Fruit fly (Drosophila melanogaster): ENCODE data around the gene Naa60.

Gene Naa60

dm6 chr3L:9744060-9744549 lies 17.4 kb downstream of the Naa60 start (continued):
- TF ChIP-seq klu (GFP tag; IDR thresholded peaks at IDR 0.05) (peak; percentile 55; the same call in 1 of the 2 replicates), Nf-YA (GFP tag; IDR thresholded peaks at IDR 0.05) (peak; percentile 77), CG1233 (GFP tag; optimal IDR thresholded peaks at IDR 0.05) (peak; percentile 72), CG16863 (GFP tag; optimal IDR thresholded peaks at IDR 0.05) (peak; percentile 51), CG33557 (GFP tag; optimal IDR thresholded peaks at IDR 0.05) (peak; percentile 72), Opbp (GFP tag; IDR thresholded peaks at IDR 0.05; ENCODE audit: partially characterized antibody) (no peak), CG1529 (GFP tag; optimal IDR thresholded peaks at IDR 0.05) (peak; percentile 76), CG6765 (GFP tag; optimal IDR thresholded peaks at IDR 0.05) (peak; percentile 1), Antp (GFP tag; optimal IDR thresholded peaks at IDR 0.05) (peak; percentile 80), Doc2 (GFP tag; IDR thresholded peaks at IDR 0.05) (peak; percentile 11; the same call in 1 of the 2 replicates), Spps (tag; optimal IDR thresholded peaks at IDR 0.05) (peak; percentile 70), nom (GFP tag; optimal IDR thresholded peaks at IDR 0.05) (peak; percentile 94), so (GFP tag; IDR thresholded peaks at IDR 0.05) (peak; percentile 79; the same call in 1 of the 3 replicates), Max (GFP tag; optimal IDR thresholded peaks at IDR 0.05) (peak; percentile 93), CG9215 (GFP tag; IDR thresholded peaks at IDR 0.05) (peak; percentile 74), CG15011 (GFP tag; optimal IDR thresholded peaks at IDR 0.05) (peak; percentile 66), ac (GFP tag; optimal IDR thresholded peaks at IDR 0.05) (peak; percentile 34), ro (GFP tag; IDR thresholded peaks at IDR 0.05) (peak; percentile 82), CG14860 (GFP tag; IDR thresholded peaks at IDR 0.05; ENCODE audit: partially characterized antibody) (no peak), CTCF (GFP tag; optimal IDR thresholded peaks at IDR 0.05) (peak; percentile 64), insv (GFP tag; optimal IDR thresholded peaks at IDR 0.05) (no peak), ftz-f1 (GFP tag; optimal IDR thresholded peaks at IDR 0.05) (no peak), cad (GFP tag; optimal IDR thresholded peaks at IDR 0.05) (no peak), E2f2 (GFP tag; IDR thresholded peaks at IDR 0.05) (peak; percentile 68), CG4820 (GFP tag; optimal IDR thresholded peaks at IDR 0.05) (peak; percentile 92), aop (GFP tag; IDR thresholded peaks at IDR 0.05) (0 out of 2 replicates have a peak, but pooled peaks have one; percentile 5), CG6689 (GFP tag; IDR thresholded peaks at IDR 0.05) (peak; percentile 95), trh (GFP tag; optimal IDR thresholded peaks at IDR 0.05) (peak; percentile 12), NFAT (GFP tag; IDR thresholded peaks at IDR 0.05) (peak; percentile 52; the same call in 1 of the 2 replicates), CG10431 (GFP tag; optimal IDR thresholded peaks at IDR 0.05) (peak; percentile 28), Six4 (GFP tag; optimal IDR thresholded peaks at IDR 0.05) (peak; percentile 78), MESR4 (GFP tag; optimal IDR thresholded peaks at IDR 0.05) (no peak), Ptx1 (GFP tag; IDR thresholded peaks at IDR 0.05) (peak; percentile 92), wdn (GFP tag; IDR thresholded peaks at IDR 0.05) (peak; percentile 63), CG9817 (tag; optimal IDR thresholded peaks at IDR 0.05) (peak; percentile 80), CG1832 (GFP tag; optimal IDR thresholded peaks at IDR 0.05) (no peak), Sin3A (optimal IDR thresholded peaks at IDR 0.05) (no peak), lov (optimal IDR thresholded peaks at IDR 0.05) (no peak), lov (GFP tag; IDR thresholded peaks at IDR 0.05) (0 out of 3 replicates have a peak, but pooled peaks have one; percentile 35), ham (GFP tag; IDR thresholded peaks at IDR 0.05) (no peak), ap (GFP tag; IDR thresholded peaks at IDR 0.05) (0 out of 2 replicates have a peak, but pooled peaks have one; percentile 36), HHEX (GFP tag; optimal IDR thresholded peaks at IDR 0.05) (peak; percentile 91), sc (optimal IDR thresholded peaks at IDR 0.05) (no peak), sc (GFP tag; optimal IDR thresholded peaks at IDR 0.05) (peak; percentile 58), peb (GFP tag; IDR thresholded peaks at IDR 0.05) (peak; percentile 83), sna (GFP tag; IDR thresholded peaks at IDR 0.05; ENCODE audit: partially characterized antibody) (no peak), sisA (GFP tag; IDR thresholded peaks at IDR 0.05) (peak; percentile 92), fd64A (GFP tag; optimal IDR thresholded peaks at IDR 0.05) (peak; percentile 79), CG32532 (GFP tag; IDR thresholded peaks at IDR 0.05) (peak; percentile 78), CG3995 (GFP tag; optimal IDR thresholded peaks at IDR 0.05) (peak; percentile 48), CG11398 (GFP tag; optimal IDR thresholded peaks at IDR 0.05) (no peak), CG2199 (GFP tag; IDR thresholded peaks at IDR 0.05) (no peak), onecut (GFP tag; IDR thresholded peaks at IDR 0.05) (peak; percentile 86)
